Fruit fly (Drosophila melanogaster): ENCODE measurements around the gene Alg1.

DNA sequence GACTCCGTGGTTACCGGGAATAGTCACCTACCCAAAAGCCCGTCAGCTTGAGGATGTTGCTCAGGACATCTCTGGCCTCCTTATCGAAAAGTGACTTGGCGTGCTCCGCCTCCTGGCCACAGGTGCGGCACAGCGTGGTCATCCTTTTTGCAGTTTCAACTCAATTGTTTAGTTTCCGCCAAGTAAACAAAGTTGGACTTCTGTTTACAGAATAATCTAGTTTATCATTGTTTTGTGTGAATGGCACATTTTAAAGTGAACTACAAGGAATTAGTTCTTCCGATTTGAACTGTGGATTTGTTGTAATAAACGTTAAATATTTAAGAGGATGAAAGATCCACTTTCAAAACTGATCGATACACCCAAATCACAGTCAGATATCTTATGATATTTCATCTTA, 7.9 kb downstream of the Alg1 start, which contains the start of gene CG17806:
- no peak for TF ChIP-seq psq (optimal IDR thresholded peaks at IDR 0.05)
- no peak for TF ChIP-seq Myc (optimal IDR thresholded peaks at IDR 0.05)
- TF ChIP-seq h (optimal IDR thresholded peaks at IDR 0.05): no peak
- no peak for TF ChIP-seq Sin3A (optimal IDR thresholded peaks at IDR 0.05)
